Worm (Caenorhabditis elegans): ENCODE results near the gene metl-6.

- TF ChIP-seq ceh-16 (tag; optimal IDR thresholded peaks at IDR 0.05) (no peak), crh-2 (tag; optimal IDR thresholded peaks at IDR 0.05) (no peak), unc-62 (GFP tag; optimal IDR thresholded peaks at IDR 0.05) (no peak), sma-3 (GFP tag; optimal IDR thresholded peaks at IDR 0.05) (no peak), lsy-2 (tag; optimal IDR thresholded peaks at IDR 0.05) (no peak), ZK546.5 (tag; optimal IDR thresholded peaks at IDR 0.05) (no peak), ama-1 (optimal IDR thresholded peaks at IDR 0.05) (no peak), ztf-11 (tag; optimal IDR thresholded peaks at IDR 0.05) (no peak), nhr-23 (tag; optimal IDR thresholded peaks at IDR 0.05) (no peak), nhr-25 (tag; optimal IDR thresholded peaks at IDR 0.05) (no peak), snpc-4 (tag; optimal IDR thresholded peaks at IDR 0.05) (peak; percentile 16)
These were observed 42.3 kb downstream of the metl-6 start for ce11 chrIII:3878986-3879756.
